Fruit fly (Drosophila melanogaster) whole organism, embryonic: ENCODE results near the gene COX7B.

Experiments
- Atf3 ChIP-seq: fragments of 200-800 bp; sonication (Bioruptor generic); optimal IDR thresholded peaks from 3 replicates; lab custom pipeline; 2016; ENCODE audit warnings: missing biosample characterization, missing genetic modification characterization
- CG17912 ChIP-seq: fragments of 200-800 bp; sonication (Bioruptor generic); optimal IDR thresholded peaks from 2 replicates; lab custom pipeline; 2018; ENCODE audit warnings: missing biosample characterization, mild to moderate bottlenecking, missing genetic modification characterization
- bsh ChIP-seq, 2 experiments: fragments of 200-800 bp; sonication (Bioruptor generic); optimal IDR thresholded peaks; 2 replicates each; lab custom pipeline; 2017 to 2018; ENCODE audit warnings: mild to moderate bottlenecking in 2 of 2, missing biosample characterization in 2 of 2, missing genetic modification characterization in 2 of 2, moderate library complexity in 1 of 2
- fru ChIP-seq: fragments of >200 bp; optimal IDR thresholded peaks from 2 replicates; lab custom pipeline; 2017
- run ChIP-seq: fragments of 200-800 bp; sonication (Bioruptor generic); optimal IDR thresholded peaks from 3 replicates; lab custom pipeline; 2018; ENCODE audit warnings: missing biosample characterization, mild to moderate bottlenecking, missing genetic modification characterization
- sna ChIP-seq: fragments of 200-800 bp; sonication (Bioruptor generic); IDR thresholded peaks from 2 replicates; pipeline ENCODE4 v1.3.6; 2022; ENCODE audit warnings: missing biosample characterization, missing genetic modification characterization; ENCODE audit not compliant: partially characterized antibody
- zen2 ChIP-seq: fragments of 200-800 bp; sonication (Bioruptor generic); IDR thresholded peaks from 3 replicates; pipeline ENCODE4 v1.3.6; 2022; ENCODE audit warnings: missing biosample characterization, missing genetic modification characterization; ENCODE audit not compliant: partially characterized antibody

DNA sequence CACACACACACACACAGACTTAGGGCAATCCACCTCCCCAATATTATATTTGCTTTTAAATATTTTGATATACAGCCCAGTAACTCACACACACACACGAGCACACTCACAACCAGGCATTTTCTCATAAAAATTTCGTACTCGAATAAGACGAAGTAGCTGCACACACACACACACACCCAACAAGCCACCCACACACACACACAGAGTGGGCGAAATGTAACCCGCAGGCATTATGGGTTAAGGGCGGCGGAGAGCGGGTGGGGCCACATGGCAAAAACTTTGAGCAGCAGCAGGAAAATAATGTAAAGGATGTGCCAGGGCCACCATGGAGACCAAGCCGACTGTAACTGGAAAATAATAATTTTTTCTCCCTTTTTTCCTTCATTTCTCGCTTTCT is 16.3 kb downstream of the COX7B start:
- TF ChIP-seq sna (GFP tag; lab: Robert Waterston, UW): no peak
- no peak for TF ChIP-seq CG17912
- TF ChIP-seq zen2 (GFP tag; lab: Robert Waterston, UW): no peak
- TF ChIP-seq Atf3: no peak
- TF ChIP-seq run: no peak
- no peak for TF ChIP-seq bsh (GFP tag; optimal IDR thresholded peaks at IDR 0.05; lab: Kevin White, UChicago)
- TF ChIP-seq fru (lab: Kevin White, UChicago): no peak
